Worm (Caenorhabditis elegans) whole organism, L1 larva: ENCODE results near the gene D2063.1.

Experiments
- aly-2 ChIP-seq: fragments of 150-350 bp; optimal IDR thresholded peaks from 2 replicates; lab custom pipeline; 2014; ENCODE audit warnings: missing biosample characterization, missing genetic modification characterization
- grh-1 ChIP-seq: fragments of 200-800 bp; sonication (Bioruptor generic); IDR thresholded peaks from 2 replicates; pipeline ENCODE4 v1.3.6; 2022; ENCODE audit warnings: missing genetic modification reagents, missing genetic modification characterization, missing compliant biosample characterization
- jun-1 ChIP-seq: fragments of 150-350 bp; optimal IDR thresholded peaks from 2 replicates; lab custom pipeline; 2014; ENCODE audit warnings: missing biosample characterization, missing genetic modification reagents, missing genetic modification characterization
- nhr-20 ChIP-seq: sonication (generic microtip); optimal IDR thresholded peaks from 2 replicates; lab custom pipeline; 2016; ENCODE audit warnings: mild to moderate bottlenecking, missing genetic modification characterization, missing compliant biosample characterization
- pag-3 ChIP-seq: sonication (generic microtip); optimal IDR thresholded peaks from 2 replicates; lab custom pipeline; 2017; ENCODE audit warnings: missing genetic modification characterization, mild to moderate bottlenecking, missing compliant biosample characterization, antibody characterized with exemption, borderline replicate concordance; ENCODE audit not compliant: insufficient read depth
- swsn-7 ChIP-seq: sonication (generic microtip); optimal IDR thresholded peaks from 2 replicates; lab custom pipeline; 2016; ENCODE audit warnings: missing genetic modification characterization, missing compliant biosample characterization
- zip-4 ChIP-seq: fragments of 200-800 bp; sonication (Bioruptor generic); optimal IDR thresholded peaks from 2 replicates; lab custom pipeline; 2018; ENCODE audit warnings: mild to moderate bottlenecking, missing genetic modification characterization, moderate library complexity, missing compliant biosample characterization

DNA sequence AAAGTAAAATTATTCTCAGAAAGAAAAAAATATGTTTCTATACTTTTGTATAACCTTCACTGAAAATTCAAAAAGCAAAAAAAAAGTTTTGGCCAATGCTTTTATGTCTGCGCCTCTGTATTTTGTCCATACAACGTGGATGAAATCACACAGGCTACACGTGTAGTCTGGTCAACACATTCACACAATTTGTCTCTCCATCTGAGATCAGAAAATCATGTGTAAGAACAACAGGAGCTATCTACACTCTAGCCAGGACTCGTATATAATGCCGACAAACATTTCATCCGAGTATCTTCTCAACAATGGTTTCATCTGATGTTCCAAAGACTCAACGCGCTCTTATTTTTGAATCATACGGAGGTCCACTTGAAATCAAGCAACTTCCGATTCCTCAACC lies at the start of gene D2063.1:
- TF ChIP-seq swsn-7 (tag; lab: Kevin White, UChicago), result no peak
- no peak for TF ChIP-seq zip-4
- no peak for TF ChIP-seq jun-1 (tag; lab: Kevin White, UChicago)
- peak; percentile 44 for TF ChIP-seq nhr-20 (tag; lab: Kevin White, UChicago)
- no peak for TF ChIP-seq pag-3 (tag; lab: Kevin White, UChicago)
- TF ChIP-seq grh-1 (GFP tag; lab: Robert Waterston, UW), result no peak
- TF ChIP-seq aly-2 (tag; lab: Kevin White, UChicago), result no peak
